Fruit fly (Drosophila melanogaster) whole organism, embryonic: ENCODE measurements around the gene CG10576.

Source experiments
- Abd-B ChIP-seq: fragments of 200-800 bp; sonication (Bioruptor generic); optimal IDR thresholded peaks from 2 replicates; lab custom pipeline; 2018; ENCODE audit warnings: missing biosample characterization, mild to moderate bottlenecking, missing genetic modification characterization, moderate library complexity
- Aef1 ChIP-seq: fragments of 200-800 bp; sonication (Bioruptor generic); IDR thresholded peaks from 3 replicates; pipeline ENCODE4 v1.3.6; 2022; ENCODE audit warnings: missing biosample characterization, missing genetic modification characterization
- Bteb2 ChIP-seq: fragments of 200-800 bp; sonication (Bioruptor generic); optimal IDR thresholded peaks from 2 replicates; lab custom pipeline; 2016; ENCODE audit warnings: missing biosample characterization, missing genetic modification characterization
- CG10543 ChIP-seq: fragments of 200-800 bp; sonication (Bioruptor generic); optimal IDR thresholded peaks from 3 replicates; lab custom pipeline; 2017; ENCODE audit warnings: missing biosample characterization, mild to moderate bottlenecking, missing genetic modification characterization, moderate library complexity
- CG14860 ChIP-seq: fragments of 200-800 bp; sonication (Bioruptor generic); IDR thresholded peaks from 3 replicates; pipeline ENCODE4 v1.3.6; 2022; ENCODE audit warnings: missing biosample characterization, missing genetic modification characterization; ENCODE audit not compliant: partially characterized antibody
- CG17359 ChIP-seq: fragments of 200-800 bp; sonication (Bioruptor generic); optimal IDR thresholded peaks from 3 replicates; lab custom pipeline; 2018; ENCODE audit warnings: missing biosample characterization, mild to moderate bottlenecking, missing genetic modification characterization, moderate library complexity
- CG17568 ChIP-seq: fragments of 200-800 bp; sonication (Bioruptor generic); optimal IDR thresholded peaks from 2 replicates; lab custom pipeline; 2018; ENCODE audit warnings: missing biosample characterization, mild to moderate bottlenecking, missing genetic modification characterization, moderate library complexity
- CG32532 ChIP-seq: fragments of 200-800 bp; sonication (Bioruptor generic); IDR thresholded peaks from 2 replicates; pipeline ENCODE4 v1.3.6; 2022; ENCODE audit warnings: missing biosample characterization, missing genetic modification characterization
- CG3407 ChIP-seq: fragments of 200-800 bp; sonication (Bioruptor generic); optimal IDR thresholded peaks from 2 replicates; lab custom pipeline; 2018; ENCODE audit warnings: missing biosample characterization, mild to moderate bottlenecking, missing genetic modification characterization
- CG34224 ChIP-seq: fragments of 200-800 bp; sonication (Bioruptor generic); IDR thresholded peaks from 3 replicates; pipeline ENCODE4 v1.3.6; 2022; ENCODE audit warnings: missing biosample characterization, missing genetic modification characterization; ENCODE audit not compliant: partially characterized antibody
- CG42726 ChIP-seq: fragments of 200-800 bp; sonication (Bioruptor generic); IDR thresholded peaks from 2 replicates; pipeline ENCODE4 v1.3.6; 2022; ENCODE audit warnings: missing biosample characterization, missing genetic modification characterization; ENCODE audit not compliant: partially characterized antibody
- CG6654 ChIP-seq: fragments of 200-800 bp; sonication (Bioruptor generic); optimal IDR thresholded peaks from 2 replicates; lab custom pipeline; 2017; ENCODE audit warnings: missing biosample characterization, mild to moderate bottlenecking, missing genetic modification characterization
- CHES-1-like ChIP-seq: fragments of 200-800 bp; sonication (Bioruptor generic); optimal IDR thresholded peaks from 2 replicates; lab custom pipeline; 2016; ENCODE audit warnings: missing biosample characterization, missing genetic modification characterization
- Ets65A ChIP-seq: fragments of 200-800 bp; sonication (Bioruptor generic); peaks from one replicate; lab custom pipeline; 2016; ENCODE audit warnings: missing biosample characterization, missing genetic modification characterization
- Ets97D ChIP-seq: fragments of 200-800 bp; sonication (Bioruptor generic); optimal IDR thresholded peaks from 3 replicates; lab custom pipeline; 2016; ENCODE audit warnings: missing biosample characterization, missing genetic modification characterization
- Hr51 ChIP-seq, 2 experiments: fragments of 200-800 bp; sonication (Bioruptor generic); optimal IDR thresholded peaks; 2 replicates in 1 of 2; 3 replicates in 1 of 2; lab custom pipeline; 2016 to 2018; ENCODE audit warnings: missing biosample characterization in 2 of 2, missing genetic modification characterization in 2 of 2, mild to moderate bottlenecking in 1 of 2, moderate library complexity in 1 of 2
- Kr ChIP-seq: fragments of 200-800 bp; sonication (Bioruptor generic); optimal IDR thresholded peaks from 2 replicates; lab custom pipeline; 2017; ENCODE audit warnings: missing biosample characterization, mild to moderate bottlenecking, missing genetic modification characterization
- MTF-1 ChIP-seq: fragments of 200-800 bp; sonication (Bioruptor generic); optimal IDR thresholded peaks from 2 replicates; lab custom pipeline; 2018; ENCODE audit warnings: missing biosample characterization, mild to moderate bottlenecking, missing genetic modification characterization, borderline replicate concordance
- Max ChIP-seq: fragments of 200-800 bp; sonication (Bioruptor generic); optimal IDR thresholded peaks from 2 replicates; lab custom pipeline; 2016; ENCODE audit warnings: missing biosample characterization, mild to moderate bottlenecking, missing genetic modification characterization
- Med ChIP-seq: fragments of 200-800 bp; sonication (Bioruptor generic); peaks from one replicate; lab custom pipeline; 2016; ENCODE audit warnings: missing biosample characterization, missing genetic modification characterization, mild to moderate bottlenecking, inconsistent platforms, moderate library complexity
- Neu2 ChIP-seq: fragments of 200-800 bp; sonication (Bioruptor generic); optimal IDR thresholded peaks from 3 replicates; lab custom pipeline; 2016; ENCODE audit warnings: missing biosample characterization, missing genetic modification characterization, borderline replicate concordance
- Oli ChIP-seq: fragments of 200-800 bp; sonication (Bioruptor generic); optimal IDR thresholded peaks from 2 replicates; lab custom pipeline; 2018; ENCODE audit warnings: missing biosample characterization, mild to moderate bottlenecking, missing genetic modification characterization, moderate library complexity
- Pdp1 ChIP-seq, 2 experiments: fragments of 200-800 bp; sonication (Bioruptor generic); optimal IDR thresholded peaks; 3 replicates each; lab custom pipeline; 2016; ENCODE audit warnings: missing biosample characterization in 2 of 2, missing genetic modification characterization in 2 of 2, mild to moderate bottlenecking in 1 of 2, moderate library complexity in 1 of 2
- Sox102F ChIP-seq: fragments of 200-800 bp; sonication (Bioruptor generic); optimal IDR thresholded peaks from 2 replicates; lab custom pipeline; 2018; ENCODE audit warnings: missing biosample characterization, mild to moderate bottlenecking, missing genetic modification characterization, moderate library complexity
- YL-1 ChIP-seq: fragments of 200-800 bp; sonication (Bioruptor generic); optimal IDR thresholded peaks from 3 replicates; lab custom pipeline; 2017; ENCODE audit warnings: missing biosample characterization, mild to moderate bottlenecking, missing genetic modification characterization
- amos ChIP-seq: fragments of 200-800 bp; sonication (Bioruptor generic); IDR thresholded peaks from 2 replicates; pipeline ENCODE4 v1.3.6; 2022; ENCODE audit warnings: missing biosample characterization, missing genetic modification characterization; ENCODE audit not compliant: partially characterized antibody
- bigmax ChIP-seq: fragments of 200-800 bp; sonication (Bioruptor generic); optimal IDR thresholded peaks from 2 replicates; lab custom pipeline; 2018; ENCODE audit warnings: missing biosample characterization, mild to moderate bottlenecking, missing genetic modification characterization
- br ChIP-seq: fragments of >200 bp; optimal IDR thresholded peaks from 2 replicates; lab custom pipeline; 2017
- cas ChIP-seq: fragments of 200-800 bp; sonication (Bioruptor generic); IDR thresholded peaks from 2 replicates; pipeline ENCODE4 v1.3.6; 2022; ENCODE audit warnings: missing biosample characterization, missing genetic modification characterization
- cg ChIP-seq: fragments of 200-800 bp; sonication (Bioruptor generic); optimal IDR thresholded peaks from 3 replicates; lab custom pipeline; 2019; ENCODE audit warnings: missing biosample characterization, mild to moderate bottlenecking, missing genetic modification characterization, moderate library complexity
- ci ChIP-seq: fragments of 200-800 bp; sonication (Bioruptor generic); IDR thresholded peaks from 3 replicates; pipeline ENCODE4 v1.3.6; 2022; ENCODE audit warnings: missing biosample characterization, missing genetic modification characterization
- crol ChIP-seq: fragments of 200-800 bp; sonication (Bioruptor generic); IDR thresholded peaks from 2 replicates; pipeline ENCODE4 v1.3.6; 2022; ENCODE audit warnings: missing biosample characterization, missing genetic modification characterization
- dpn ChIP-seq, 2 experiments: fragments of 200-800 bp; sonication (Bioruptor generic); optimal IDR thresholded peaks; 3 replicates each; lab custom pipeline; 2016; ENCODE audit warnings: missing biosample characterization in 2 of 2, missing genetic modification characterization in 2 of 2
- ftz-f1 ChIP-seq: fragments of 200-800 bp; sonication (Bioruptor generic); optimal IDR thresholded peaks from 2 replicates; lab custom pipeline; 2016; ENCODE audit warnings: missing biosample characterization, missing genetic modification characterization
- hb ChIP-seq: fragments of 200-800 bp; sonication (Bioruptor generic); IDR thresholded peaks from 3 replicates; pipeline ENCODE4 v1.3.6; 2022; ENCODE audit warnings: missing biosample characterization, missing genetic modification characterization; ENCODE audit not compliant: partially characterized antibody
- lov ChIP-seq, 2 experiments: fragments of 200-800 bp in 1 of 2; fragments of >200 bp in 1 of 2; sonication (Bioruptor generic) in 1 of 2; IDR thresholded peaks in 1 of 2; optimal IDR thresholded peaks in 1 of 2; 2 replicates in 1 of 2; 3 replicates in 1 of 2; pipeline versions ENCODE4 v1.3.6 to Lab custom; 2017 to 2022; ENCODE audit warnings: missing biosample characterization in 1 of 2, missing genetic modification characterization in 1 of 2
- nerfin-2 ChIP-seq: fragments of 200-800 bp; sonication (Bioruptor generic); IDR thresholded peaks from 2 replicates; pipeline ENCODE4 v1.3.6; 2022; ENCODE audit warnings: missing biosample characterization, missing genetic modification characterization; ENCODE audit not compliant: partially characterized antibody
- nom ChIP-seq: fragments of 200-800 bp; sonication (Bioruptor generic); optimal IDR thresholded peaks from 2 replicates; lab custom pipeline; 2017; ENCODE audit warnings: missing biosample characterization, missing genetic modification characterization, mild to moderate bottlenecking, moderate library complexity, missing genetic modification reagents
- phol ChIP-seq: fragments of 200-800 bp; sonication (Bioruptor generic); optimal IDR thresholded peaks from 3 replicates; lab custom pipeline; 2018; ENCODE audit warnings: missing biosample characterization, mild to moderate bottlenecking, missing genetic modification characterization, moderate library complexity
- run ChIP-seq: fragments of 200-800 bp; sonication (Bioruptor generic); optimal IDR thresholded peaks from 3 replicates; lab custom pipeline; 2018; ENCODE audit warnings: missing biosample characterization, mild to moderate bottlenecking, missing genetic modification characterization
- sd ChIP-seq: fragments of 200-800 bp; sonication (Bioruptor generic); optimal IDR thresholded peaks from 3 replicates; lab custom pipeline; 2018; ENCODE audit warnings: missing biosample characterization, mild to moderate bottlenecking, missing genetic modification characterization, moderate library complexity
- tll ChIP-seq, 2 experiments: fragments of 200-800 bp in 1 of 2; fragments of >200 bp in 1 of 2; sonication (Bioruptor generic) in 1 of 2; optimal IDR thresholded peaks; 2 replicates each; lab custom pipeline; 2017 to 2019; ENCODE audit warnings: missing biosample characterization in 2 of 2, missing genetic modification characterization in 2 of 2, mild to moderate bottlenecking in 1 of 2, moderate library complexity in 1 of 2
- unc-4 ChIP-seq: fragments of 200-800 bp; sonication (Bioruptor generic); IDR thresholded peaks from 2 replicates; pipeline ENCODE4 v1.3.6; 2022; ENCODE audit warnings: missing biosample characterization, missing genetic modification characterization; ENCODE audit not compliant: partially characterized antibody
- zen ChIP-seq: fragments of 200-800 bp; sonication (Bioruptor generic); optimal IDR thresholded peaks from 3 replicates; lab custom pipeline; 2018; ENCODE audit warnings: missing biosample characterization, mild to moderate bottlenecking, missing genetic modification characterization, moderate library complexity

CG10576 gene

DNA sequence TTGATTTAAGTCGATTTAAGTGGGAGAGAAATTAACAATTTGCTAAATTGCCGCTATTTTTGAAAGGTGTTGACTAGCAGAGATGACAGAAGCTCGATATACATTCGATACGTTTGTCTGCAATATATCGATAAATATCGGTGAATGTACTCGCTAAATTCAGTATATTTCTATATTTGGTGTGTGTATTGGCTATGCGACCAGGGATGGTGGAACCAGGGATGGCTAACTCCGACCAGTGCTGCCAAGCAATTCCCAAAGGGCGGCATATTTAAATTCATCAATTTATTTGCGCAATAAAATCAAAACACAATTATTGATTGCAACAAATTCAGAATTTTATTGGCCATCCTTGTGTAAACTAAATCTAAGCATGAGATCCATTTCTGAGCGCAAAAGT lies 47.5 kb upstream of the CG10576 start, which contains the start of gene mad2 (continued):
- TF ChIP-seq dpn (GFP tag; optimal IDR thresholded peaks at IDR 0.05; lab: Kevin White, UChicago) (peak; percentile 10 to 22), sd (tag; lab: Kevin White, UChicago) (peak; percentile 3), CHES-1-like (GFP tag; lab: Kevin White, UChicago) (peak; percentile 5), CG3407 (GFP tag; lab: Kevin White, UChicago) (no peak), hb (peak; percentile 61; the same call in 2 of the 3 replicates), Ets65A (GFP tag; lab: Kevin White, UChicago) (peak; percentile 93), Bteb2 (GFP tag; lab: Kevin White, UChicago) (no peak), phol (tag; lab: Kevin White, UChicago) (peak; percentile 41), CG14860 (GFP tag; lab: Robert Waterston, UW) (peak; percentile 43; the same call in 1 of the 3 replicates), Med (peak; percentile 86)

- no peak for TF ChIP-seq br (lab: Kevin White, UChicago)
- 0 out of 2 replicates have a peak, but pooled peaks have one; percentile 10 for TF ChIP-seq nerfin-2
- TF ChIP-seq cas (GFP tag; lab: Robert Waterston, UW) = no peak
- peak; percentile 87 for TF ChIP-seq ftz-f1 (GFP tag; lab: Kevin White, UChicago)
- peak; percentile 80 for TF ChIP-seq CG10543
- no peak for TF ChIP-seq lov (optimal IDR thresholded peaks at IDR 0.05; lab: Kevin White, UChicago)
- TF ChIP-seq lov (GFP tag; IDR thresholded peaks at IDR 0.05; lab: Robert Waterston, UW) = 0 out of 3 replicates have a peak, but pooled peaks have one; percentile 40
- TF ChIP-seq Med = peak; percentile 78
- no peak for TF ChIP-seq Aef1 (GFP tag; lab: Robert Waterston, UW)
- peak; percentile 93 for TF ChIP-seq cg (GFP tag; lab: Kevin White, UChicago)
- peak in 1 of 2 experiments; percentile 5 for TF ChIP-seq tll (GFP tag; optimal IDR thresholded peaks at IDR 0.05; lab: Kevin White, UChicago)
- peak; percentile 42 for TF ChIP-seq CG32532
- no peak for TF ChIP-seq Sox102F
- peak; percentile 69 for TF ChIP-seq nom (GFP tag; lab: Kevin White, UChicago)
- TF ChIP-seq Kr (GFP tag; lab: Kevin White, UChicago) = no peak
- peak; percentile 98 for TF ChIP-seq YL-1 (GFP tag; lab: Kevin White, UChicago)
- TF ChIP-seq CG34224 = peak; percentile 29; the same call in 1 of the 3 replicates
- TF ChIP-seq MTF-1 (GFP tag; lab: Kevin White, UChicago) = peak; percentile 66
- peak; percentile 48 for TF ChIP-seq unc-4 (GFP tag; lab: Robert Waterston, UW)
- TF ChIP-seq run = no peak
- peak; percentile 46 for TF ChIP-seq bigmax (GFP tag; lab: Kevin White, UChicago)
- TF ChIP-seq CG6654 (GFP tag; lab: Kevin White, UChicago) = no peak
- TF ChIP-seq phol (tag; lab: Kevin White, UChicago) = peak; percentile 37
- no peak for TF ChIP-seq CG17568
- no peak for TF ChIP-seq CG17359 (tag; lab: Kevin White, UChicago)
- TF ChIP-seq crol (GFP tag; lab: Robert Waterston, UW) = no peak
- peak; percentile 94 for TF ChIP-seq Max (GFP tag; lab: Kevin White, UChicago)
- TF ChIP-seq Ets97D (GFP tag; lab: Kevin White, UChicago) = peak; percentile 57
- TF ChIP-seq Abd-B (GFP tag; lab: Kevin White, UChicago) = no peak
- no peak for TF ChIP-seq Neu2 (GFP tag; lab: Kevin White, UChicago)
- TF ChIP-seq zen (tag; lab: Kevin White, UChicago) = peak; percentile 67
- peak in 1 of 2 experiments; percentile 53 for TF ChIP-seq Pdp1 (GFP tag; optimal IDR thresholded peaks at IDR 0.05; lab: Kevin White, UChicago)
- TF ChIP-seq ci = peak; percentile 56
- 0 out of 2 replicates have a peak, but pooled peaks have one; percentile 15 for TF ChIP-seq CG42726 (GFP tag; lab: Robert Waterston, UW)
- TF ChIP-seq amos (GFP tag; lab: Robert Waterston, UW) = peak; percentile 48
- no peak for TF ChIP-seq Hr51 (GFP tag; optimal IDR thresholded peaks at IDR 0.05; lab: Kevin White, UChicago)
- no peak for TF ChIP-seq Oli (tag; lab: Kevin White, UChicago)
These were observed 45.3 kb upstream of the CG10576 start, which contains the start of the genes S6k and kri for dm6 chr3L:5810633-5811341. Gene S6k, minus strand, starts transcription at chr3L:5810931. Gene kri, plus strand, starts transcription at chr3L:5810973.
